Worm (Caenorhabditis elegans) whole organism, early embryonic: Measurements from ENCODE around the gene C29F5.1.

Experiments used
- B0310.2 ChIP-seq: sonication (generic microtip); optimal IDR thresholded peaks from 2 replicates; lab custom pipeline; 2016; ENCODE audit warnings: mild to moderate bottlenecking, missing genetic modification characterization, missing compliant biosample characterization
- ama-1 ChIP-seq: fragments of 150-350 bp; optimal IDR thresholded peaks from 2 replicates; lab custom pipeline; 2014
- ceh-13 ChIP-seq: fragments of 200-800 bp; sonication (Bioruptor generic); optimal IDR thresholded peaks from 2 replicates; lab custom pipeline; 2018; ENCODE audit warnings: mild to moderate bottlenecking, missing genetic modification characterization, missing compliant biosample characterization
- ceh-36 ChIP-seq: sonication (generic microtip); optimal IDR thresholded peaks from 2 replicates; lab custom pipeline; 2016; ENCODE audit warnings: missing genetic modification characterization, inconsistent platforms, missing compliant biosample characterization
- ets-7 ChIP-seq: sonication (generic microtip); optimal IDR thresholded peaks from 2 replicates; lab custom pipeline; 2016; ENCODE audit warnings: missing genotype, missing genetic modification characterization, missing compliant biosample characterization
- flt-1 ChIP-seq: fragments of 200-800 bp; sonication (Bioruptor generic); IDR thresholded peaks from 2 replicates; pipeline ENCODE4 v1.3.6; 2022; ENCODE audit warnings: missing genetic modification characterization, missing compliant biosample characterization
- hmbx-1 ChIP-seq: sonication (generic microtip); optimal IDR thresholded peaks from 2 replicates; lab custom pipeline; 2016; ENCODE audit warnings: mild to moderate bottlenecking, missing genetic modification characterization, missing compliant biosample characterization
- hmg-4 ChIP-seq: fragments of 200-800 bp; sonication (Bioruptor generic); optimal IDR thresholded peaks from 2 replicates; lab custom pipeline; 2018; ENCODE audit warnings: mild to moderate bottlenecking, missing genetic modification characterization, missing compliant biosample characterization
- pes-1 ChIP-seq: fragments of 200-800 bp; sonication (Bioruptor generic); IDR thresholded peaks from 2 replicates; pipeline ENCODE4 v1.3.6; 2022; ENCODE audit warnings: missing genetic modification reagents, missing genetic modification characterization, missing compliant biosample characterization
- sea-1 ChIP-seq: fragments of 200-800 bp; sonication (Bioruptor generic); conservative IDR thresholded peaks from 2 replicates; pipeline ENCODE4 v1.3.6; 2022; ENCODE audit warnings: missing genetic modification characterization, missing compliant biosample characterization
- tbx-37 ChIP-seq: fragments of 200-800 bp; sonication (Bioruptor generic); conservative IDR thresholded peaks from 2 replicates; pipeline ENCODE4 v1.3.6; 2022; ENCODE audit warnings: missing genetic modification reagents, missing genetic modification characterization, missing compliant biosample characterization
- tra-4 ChIP-seq: sonication (generic microtip); optimal IDR thresholded peaks from 2 replicates; lab custom pipeline; 2017; ENCODE audit warnings: missing genetic modification characterization, missing compliant biosample characterization

- TF ChIP-seq flt-1 (GFP tag; lab: Robert Waterston, UW) (no peak), hmbx-1 (tag; lab: Kevin White, UChicago) (no peak), pes-1 (GFP tag; lab: Robert Waterston, UW) (no peak), tbx-37 (GFP tag; lab: Robert Waterston, UW) (no peak), ceh-36 (no peak), ets-7 (tag; lab: Kevin White, UChicago) (no peak), ama-1 (no peak), B0310.2 (tag; lab: Kevin White, UChicago) (no peak), tra-4 (tag; lab: Kevin White, UChicago) (no peak), ceh-13 (GFP tag; lab: Kevin White, UChicago) (no peak), sea-1 (GFP tag; lab: Robert Waterston, UW) (no peak), hmg-4 (no peak)
These were observed 46.6 kb downstream of the C29F5.1 start for ce11 chrII:6349968-6350367.
